Fruit fly (Drosophila melanogaster) whole organism, wandering third instar larva: ENCODE results near the gene CG44774.

Experiments
- Hnf4 ChIP-seq: fragments of 200-800 bp; sonication (Bioruptor generic); optimal IDR thresholded peaks from 2 replicates; lab custom pipeline; 2016; ENCODE audit warnings: missing biosample characterization, mild to moderate bottlenecking, missing genetic modification characterization
- OdsH ChIP-seq: fragments of 200-800 bp; sonication (Bioruptor generic); optimal IDR thresholded peaks from 2 replicates; lab custom pipeline; 2016; ENCODE audit warnings: missing biosample characterization, mild to moderate bottlenecking, missing genetic modification characterization
- Rel ChIP-seq, 2 experiments: fragments of 200-800 bp; sonication (Bioruptor generic) in 1 of 2; optimal IDR thresholded peaks; 2 replicates in 1 of 2; 3 replicates in 1 of 2; lab custom pipeline; 2016 to 2019; ENCODE audit warnings: mild to moderate bottlenecking in 2 of 2, missing biosample characterization in 2 of 2, missing genetic modification characterization in 2 of 2, moderate library complexity in 1 of 2
- lola ChIP-seq: fragments of >200 bp; optimal IDR thresholded peaks from 2 replicates; lab custom pipeline; 2017; ENCODE audit warnings: missing biosample characterization, missing genetic modification characterization

DNA sequence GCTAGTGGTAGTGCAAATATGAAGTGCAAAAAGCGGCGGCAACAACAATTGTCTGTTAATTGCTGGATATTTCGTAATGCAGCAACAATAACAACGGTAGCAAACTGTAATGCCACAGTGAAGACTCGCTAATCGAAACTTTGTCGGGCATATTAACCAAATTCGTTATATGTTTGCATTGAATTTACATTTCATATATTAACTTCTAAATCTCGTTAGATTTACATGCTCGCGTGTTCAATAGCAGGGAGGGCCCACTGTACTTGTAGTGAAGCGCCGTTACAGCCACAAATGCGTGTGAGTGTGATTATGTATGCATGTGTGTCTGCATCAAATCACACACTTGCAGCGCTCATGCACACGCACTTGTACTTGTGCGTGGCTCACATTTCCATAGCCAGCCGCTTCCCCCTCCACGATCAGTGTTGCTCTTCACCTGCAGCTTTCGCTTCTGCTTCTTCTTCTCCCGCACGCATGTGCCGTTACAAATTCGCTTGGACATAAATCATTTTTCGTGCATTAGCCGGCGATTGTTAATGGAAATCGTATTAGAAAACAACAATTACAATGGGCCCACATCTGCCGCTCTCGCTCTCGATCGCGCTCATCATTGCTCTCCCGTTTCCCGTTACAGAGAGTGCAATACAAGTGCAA is 2.0 kb upstream of the CG44774 start:
- TF ChIP-seq Rel (GFP tag; optimal IDR thresholded peaks at IDR 0.05; lab: Kevin White, UChicago) (no peak), Rel (tag; optimal IDR thresholded peaks at IDR 0.05; lab: Kevin White, UChicago) (peak; percentile 50), Hnf4 (peak; percentile 88), OdsH (peak; percentile 83), lola (GFP tag; lab: Kevin White, UChicago) (no peak)
